Fruit fly (Drosophila melanogaster): ENCODE results near the gene CG11857.

The CG11857 gene

dm6 chr3R:25266751-25267150 is 8.1 kb downstream of the CG11857 start:
- TF ChIP-seq salr (GFP tag; optimal IDR thresholded peaks at IDR 0.05) (no peak), CG3032 (tag; optimal IDR thresholded peaks at IDR 0.05) (no peak), Hr38 (GFP tag; optimal IDR thresholded peaks at IDR 0.05) (no peak), CG4318 (GFP tag; optimal IDR thresholded peaks at IDR 0.05) (no peak), CG7368 (GFP tag; optimal IDR thresholded peaks at IDR 0.05) (no peak), pdm3 (GFP tag; optimal IDR thresholded peaks at IDR 0.05) (no peak), CG16779 (tag; optimal IDR thresholded peaks at IDR 0.05) (no peak), Met (GFP tag; optimal IDR thresholded peaks at IDR 0.05) (no peak), CG6792 (GFP tag; optimal IDR thresholded peaks at IDR 0.05) (no peak), CG1621 (tag; optimal IDR thresholded peaks at IDR 0.05) (no peak)

- TF ChIP-seq Hr38 (GFP tag; optimal IDR thresholded peaks at IDR 0.05) (no peak), CG6276 (GFP tag; optimal IDR thresholded peaks at IDR 0.05) (no peak), Blimp-1 (GFP tag; optimal IDR thresholded peaks at IDR 0.05) (no peak), Eip75B (GFP tag; optimal IDR thresholded peaks at IDR 0.05) (no peak), dsx (GFP tag; optimal IDR thresholded peaks at IDR 0.05; ENCODE audit: poor library complexity, severe bottlenecking) (no peak), pdm3 (GFP tag; optimal IDR thresholded peaks at IDR 0.05) (no peak), Sox15 (GFP tag; optimal IDR thresholded peaks at IDR 0.05) (no peak), Lpt (GFP tag; optimal IDR thresholded peaks at IDR 0.05) (no peak), fkh (GFP tag; optimal IDR thresholded peaks at IDR 0.05) (no peak), CG6163 (GFP tag; IDR thresholded peaks at IDR 0.05) (no peak), CG4318 (GFP tag; optimal IDR thresholded peaks at IDR 0.05) (no peak)
Measured at dm6 chr3R:25269909-25270308, 11.2 kb downstream of the CG11857 start, which contains the start of the genes CG11889 and CG11891. TSS of gene CG11889 (plus strand) at chr3R:25270209. TSS of gene CG11891 (plus strand) at chr3R:25270209.

dm6 chr3R:25273537-25273936 is 14.8 kb downstream of the CG11857 start, which contains the start of gene CG11878:
TSS of gene CG11878 (plus strand) at chr3R:25273837.
- TF ChIP-seq net (GFP tag; optimal IDR thresholded peaks at IDR 0.05) (no peak), CG8632 (GFP tag; optimal IDR thresholded peaks at IDR 0.05) (no peak), fkh (GFP tag; optimal IDR thresholded peaks at IDR 0.05) (no peak), CG31627 (GFP tag; optimal IDR thresholded peaks at IDR 0.05) (no peak), spab (GFP tag; optimal IDR thresholded peaks at IDR 0.05) (no peak), CG6276 (GFP tag; optimal IDR thresholded peaks at IDR 0.05) (no peak), lz (GFP tag; optimal IDR thresholded peaks at IDR 0.05) (no peak), CG3032 (tag; optimal IDR thresholded peaks at IDR 0.05) (no peak)

- TF ChIP-seq CG16779 (tag; optimal IDR thresholded peaks at IDR 0.05) (peak; percentile 2), CG6276 (GFP tag; optimal IDR thresholded peaks at IDR 0.05) (no peak), vri (GFP tag; optimal IDR thresholded peaks at IDR 0.05) (peak; percentile 63), CG7368 (GFP tag; optimal IDR thresholded peaks at IDR 0.05) (no peak), fkh (GFP tag; optimal IDR thresholded peaks at IDR 0.05) (peak; percentile 71)
Measured at dm6 chr3R:25275276-25275675, 16.6 kb downstream of the CG11857 start.

- no peak for TF ChIP-seq CG8319 (GFP tag; optimal IDR thresholded peaks at IDR 0.05)
- TF ChIP-seq vri (GFP tag; optimal IDR thresholded peaks at IDR 0.05): peak; percentile 6
- TF ChIP-seq net (GFP tag; optimal IDR thresholded peaks at IDR 0.05): no peak
- no peak for TF ChIP-seq Sox102F (GFP tag; optimal IDR thresholded peaks at IDR 0.05)
Measured at dm6 chr3R:25277112-25277511, 18.4 kb downstream of the CG11857 start, which contains the start of gene CG10513. TSS of gene CG10513 (minus strand) at chr3R:25277212.

- TF ChIP-seq vri (GFP tag; optimal IDR thresholded peaks at IDR 0.05) (peak; percentile 23), achi (GFP tag; optimal IDR thresholded peaks at IDR 0.05) (peak; percentile 12), CG11902 (GFP tag; optimal IDR thresholded peaks at IDR 0.05) (no peak), svp (GFP tag) (peak; percentile 26), Sox102F (GFP tag; optimal IDR thresholded peaks at IDR 0.05) (peak; percentile 4)
Measured at dm6 chr3R:25279796-25280350, 21.2 kb downstream of the CG11857 start, which contains the start of gene CG10514. TSS of gene CG10514 (minus strand) at chr3R:25279846.

Measured in whole organism, prepupa.